Fruit fly (Drosophila melanogaster): ENCODE results near the gene mRpS31.
A peak's percentile ranks its signal among the peaks of the same experiment; 100 is the strongest.

dm6 chr3L:15967588-15968500, 37.1 kb upstream of the mRpS31 start, which contains the start of the genes Brr2 and CG10516:
- no peak for TF ChIP-seq CG8478 (optimal IDR thresholded peaks at IDR 0.05)
- peak in 1 of 2 experiments; percentile 32 for TF ChIP-seq CTCF (optimal IDR thresholded peaks at IDR 0.05)
